Fruit fly (Drosophila melanogaster) whole organism, embryonic: ENCODE measurements around the gene roq.

Source experiments
- Asciz ChIP-seq: fragments of 200-800 bp; sonication (Bioruptor generic); optimal IDR thresholded peaks from 2 replicates; lab custom pipeline; 2017; ENCODE audit warnings: missing biosample characterization, mild to moderate bottlenecking, missing genetic modification characterization, missing genetic modification reagents
- Blimp-1 ChIP-seq: fragments of 200-800 bp; sonication (Bioruptor generic); optimal IDR thresholded peaks from 3 replicates; lab custom pipeline; 2018; ENCODE audit warnings: missing biosample characterization, missing genetic modification characterization, mild to moderate bottlenecking, moderate library complexity, missing genetic modification reagents
- CG10431 ChIP-seq: fragments of 200-800 bp; sonication (Bioruptor generic); optimal IDR thresholded peaks from 3 replicates; lab custom pipeline; 2018; ENCODE audit warnings: missing biosample characterization, mild to moderate bottlenecking, missing genetic modification characterization
- CG11398 ChIP-seq: fragments of 200-800 bp; sonication (Bioruptor generic); optimal IDR thresholded peaks from 2 replicates; lab custom pipeline; 2016; ENCODE audit warnings: missing biosample characterization, missing genetic modification characterization
- CG12391 ChIP-seq: fragments of 200-800 bp; sonication (Bioruptor generic); optimal IDR thresholded peaks from 3 replicates; lab custom pipeline; 2018; ENCODE audit warnings: missing biosample characterization, mild to moderate bottlenecking, missing genetic modification characterization, moderate library complexity
- CG14710 ChIP-seq: fragments of 200-800 bp; sonication (Bioruptor generic); optimal IDR thresholded peaks from 3 replicates; lab custom pipeline; 2019; ENCODE audit warnings: missing biosample characterization, mild to moderate bottlenecking, missing genetic modification characterization, moderate library complexity
- CG14860 ChIP-seq: fragments of 200-800 bp; sonication (Bioruptor generic); IDR thresholded peaks from 3 replicates; pipeline ENCODE4 v1.3.6; 2022; ENCODE audit warnings: missing biosample characterization, missing genetic modification characterization; ENCODE audit not compliant: partially characterized antibody
- CG15269 ChIP-seq: fragments of 200-800 bp; sonication (Bioruptor generic); optimal IDR thresholded peaks from 2 replicates; lab custom pipeline; 2018; ENCODE audit warnings: missing biosample characterization, mild to moderate bottlenecking, missing genetic modification characterization, moderate library complexity
- CG15479 ChIP-seq: fragments of 200-800 bp; sonication (Bioruptor generic); optimal IDR thresholded peaks from 3 replicates; lab custom pipeline; 2019; ENCODE audit warnings: missing biosample characterization, mild to moderate bottlenecking, missing genetic modification characterization, moderate library complexity
- CG1603 ChIP-seq: fragments of 200-800 bp; sonication (Bioruptor generic); optimal IDR thresholded peaks from 2 replicates; lab custom pipeline; 2019; ENCODE audit warnings: missing biosample characterization, mild to moderate bottlenecking, missing genetic modification characterization, moderate library complexity
- CG17328 ChIP-seq: fragments of 200-800 bp; sonication (Bioruptor generic); IDR thresholded peaks from 2 replicates; pipeline ENCODE4 v1.3.6; 2022; ENCODE audit warnings: missing biosample characterization, missing genetic modification characterization
- CG17829 ChIP-seq: fragments of 200-800 bp; optimal IDR thresholded peaks from 2 replicates; lab custom pipeline; 2019; ENCODE audit warnings: missing biosample characterization, mild to moderate bottlenecking, missing genetic modification characterization, moderate library complexity
- CG2202 ChIP-seq: fragments of 200-800 bp; sonication (Bioruptor generic); optimal IDR thresholded peaks from 2 replicates; lab custom pipeline; 2018; ENCODE audit warnings: missing biosample characterization, mild to moderate bottlenecking, missing genetic modification characterization
- CG32772 ChIP-seq: fragments of 200-800 bp; sonication (Bioruptor generic); IDR thresholded peaks from 2 replicates; pipeline ENCODE4 v1.3.6; 2022; ENCODE audit warnings: missing biosample characterization, missing genetic modification characterization
- CG34376 ChIP-seq: fragments of 200-800 bp; sonication (Bioruptor generic); optimal IDR thresholded peaks from 2 replicates; lab custom pipeline; 2018; ENCODE audit warnings: missing biosample characterization, mild to moderate bottlenecking, missing genetic modification characterization
- CG4707 ChIP-seq: fragments of 200-800 bp; sonication (Bioruptor generic); optimal IDR thresholded peaks from 2 replicates; lab custom pipeline; 2018; ENCODE audit warnings: missing biosample characterization, mild to moderate bottlenecking, missing genetic modification characterization, moderate library complexity
- CG4730 ChIP-seq: fragments of 200-800 bp; sonication (Bioruptor generic); IDR thresholded peaks from 2 replicates; pipeline ENCODE4 v1.3.6; 2022; ENCODE audit warnings: missing biosample characterization, missing genetic modification characterization
- CG7839 ChIP-seq: fragments of 200-800 bp; sonication (Bioruptor generic); optimal IDR thresholded peaks from 3 replicates; lab custom pipeline; 2018; ENCODE audit warnings: missing biosample characterization, mild to moderate bottlenecking, missing genetic modification characterization, moderate library complexity
- CG9215 ChIP-seq: fragments of 200-800 bp; sonication (Bioruptor generic); IDR thresholded peaks from 2 replicates; pipeline ENCODE4 v1.3.6; 2022; ENCODE audit warnings: missing biosample characterization, missing genetic modification characterization
- CG9727 ChIP-seq: fragments of 200-800 bp; sonication (Bioruptor generic); optimal IDR thresholded peaks from 3 replicates; lab custom pipeline; 2017; ENCODE audit warnings: missing biosample characterization, mild to moderate bottlenecking, missing genetic modification characterization
- Deaf1 ChIP-seq: fragments of 200-800 bp; optimal IDR thresholded peaks from 3 replicates; lab custom pipeline; 2019; ENCODE audit warnings: missing biosample characterization, mild to moderate bottlenecking, missing genetic modification characterization, moderate library complexity
- Doc3 ChIP-seq: fragments of 200-800 bp; sonication (Bioruptor generic); IDR thresholded peaks from 3 replicates; pipeline ENCODE4 v1.3.6; 2022; ENCODE audit warnings: missing biosample characterization, missing genetic modification characterization; ENCODE audit not compliant: partially characterized antibody
- Fer3 ChIP-seq: fragments of 200-800 bp; sonication (Bioruptor generic); optimal IDR thresholded peaks from 2 replicates; lab custom pipeline; 2018; ENCODE audit warnings: missing biosample characterization, mild to moderate bottlenecking, missing genetic modification characterization, moderate library complexity
- MBD-R2 ChIP-seq: fragments of 200-800 bp; sonication (Bioruptor generic); IDR thresholded peaks from 2 replicates; pipeline ENCODE4 v1.3.6; 2022; ENCODE audit warnings: missing biosample characterization, missing genetic modification characterization
- Med ChIP-seq: fragments of 200-800 bp; sonication (Bioruptor generic); peaks from one replicate; lab custom pipeline; 2016; ENCODE audit warnings: missing biosample characterization, missing genetic modification characterization, mild to moderate bottlenecking, inconsistent platforms, moderate library complexity
- Opbp ChIP-seq: fragments of 200-800 bp; sonication (Bioruptor generic); IDR thresholded peaks from 3 replicates; pipeline ENCODE4 v1.3.6; 2022; ENCODE audit warnings: missing biosample characterization, missing genetic modification characterization; ENCODE audit not compliant: partially characterized antibody
- chif ChIP-seq, 2 experiments: fragments of 200-800 bp; sonication (Bioruptor generic); optimal IDR thresholded peaks; 3 replicates each; lab custom pipeline; 2016; ENCODE audit warnings: missing biosample characterization in 2 of 2, missing genetic modification characterization in 2 of 2
- croc ChIP-seq: fragments of 200-800 bp; sonication (Bioruptor generic); conservative IDR thresholded peaks from 3 replicates; pipeline ENCODE4 v1.3.6; 2022; ENCODE audit warnings: missing biosample characterization, missing genetic modification characterization
- esg ChIP-seq: fragments of 200-800 bp; sonication (Bioruptor generic); conservative IDR thresholded peaks from 2 replicates; pipeline ENCODE4 v1.3.6; 2022; ENCODE audit warnings: missing biosample characterization, missing genetic modification characterization
- fd3F ChIP-seq: fragments of 200-800 bp; sonication (Bioruptor generic); optimal IDR thresholded peaks from 2 replicates; lab custom pipeline; 2018; ENCODE audit warnings: missing biosample characterization, mild to moderate bottlenecking, missing genetic modification characterization, moderate library complexity
- gfzf ChIP-seq: fragments of 200-800 bp; sonication (Bioruptor generic); optimal IDR thresholded peaks from 2 replicates; lab custom pipeline; 2016; ENCODE audit warnings: missing biosample characterization, mild to moderate bottlenecking, missing genetic modification characterization, moderate library complexity
- hkb ChIP-seq, 2 experiments: fragments of 200-800 bp in 1 of 2; fragments of >200 bp in 1 of 2; sonication (Bioruptor generic) in 1 of 2; IDR thresholded peaks in 1 of 2; optimal IDR thresholded peaks in 1 of 2; 2 replicates each; pipeline versions ENCODE4 v1.3.6 to Lab custom; 2017 to 2022; ENCODE audit warnings: missing biosample characterization in 1 of 2, missing genetic modification characterization in 1 of 2
- kah ChIP-seq: fragments of 200-800 bp; sonication (Bioruptor generic); optimal IDR thresholded peaks from 2 replicates; lab custom pipeline; 2018; ENCODE audit warnings: missing biosample characterization, mild to moderate bottlenecking, missing genetic modification characterization
- kni ChIP-seq: fragments of 200-800 bp; sonication (Bioruptor generic); optimal IDR thresholded peaks from 3 replicates; lab custom pipeline; 2017; ENCODE audit warnings: mild to moderate bottlenecking, missing biosample characterization, missing genetic modification reagents, missing genetic modification characterization
- mld ChIP-seq: fragments of 200-800 bp; sonication (Bioruptor generic); IDR thresholded peaks from 3 replicates; pipeline ENCODE4 v1.3.6; 2022; ENCODE audit warnings: missing biosample characterization, missing genetic modification characterization; ENCODE audit not compliant: partially characterized antibody
- nau ChIP-seq: fragments of 200-800 bp; sonication (Bioruptor generic); optimal IDR thresholded peaks from 3 replicates; lab custom pipeline; 2017; ENCODE audit warnings: missing biosample characterization, mild to moderate bottlenecking, missing genetic modification characterization, missing genetic modification reagents
- odd ChIP-seq: fragments of 200-800 bp; sonication (Bioruptor generic); optimal IDR thresholded peaks from 2 replicates; lab custom pipeline; 2017; ENCODE audit warnings: missing biosample characterization, mild to moderate bottlenecking, missing genetic modification characterization
- pan ChIP-seq, 4 experiments: fragments of >200 bp in 3 of 4; fragments of 200-800 bp in 1 of 4; sonication (Bioruptor generic) in 1 of 4; optimal IDR thresholded peaks in 3 of 4; IDR thresholded peaks in 1 of 4; 2 replicates each; pipeline versions ENCODE4 v1.3.6 to Lab custom; 2017 to 2022; ENCODE audit warnings: missing biosample characterization in 2 of 4, missing genetic modification characterization in 2 of 4, mixed read lengths in 1 of 4
- pzg ChIP-seq: fragments of 200-800 bp; sonication (Bioruptor generic); optimal IDR thresholded peaks from 3 replicates; lab custom pipeline; 2018; ENCODE audit warnings: missing biosample characterization, mild to moderate bottlenecking, missing genetic modification characterization, moderate library complexity
- sens ChIP-seq: fragments of 200-800 bp; sonication (Bioruptor generic); peaks from one replicate; lab custom pipeline; 2016; ENCODE audit warnings: missing biosample characterization, missing genetic modification characterization
- sens-2 ChIP-seq: fragments of 200-800 bp; sonication (Bioruptor generic); IDR thresholded peaks from 2 replicates; pipeline ENCODE4 v1.3.6; 2022; ENCODE audit warnings: missing biosample characterization, missing genetic modification characterization
- sim ChIP-seq: fragments of 200-800 bp; sonication (Bioruptor generic); IDR thresholded peaks from 2 replicates; pipeline ENCODE4 v1.3.6; 2022; ENCODE audit warnings: missing biosample characterization, missing genetic modification characterization
- sna ChIP-seq: fragments of 200-800 bp; sonication (Bioruptor generic); IDR thresholded peaks from 2 replicates; pipeline ENCODE4 v1.3.6; 2022; ENCODE audit warnings: missing biosample characterization, missing genetic modification characterization; ENCODE audit not compliant: partially characterized antibody
- sqz ChIP-seq: fragments of 200-800 bp; sonication (Bioruptor generic); optimal IDR thresholded peaks from 3 replicates; lab custom pipeline; 2018; ENCODE audit warnings: missing biosample characterization, mild to moderate bottlenecking, missing genetic modification characterization
- tgo ChIP-seq: fragments of 200-800 bp; sonication (Bioruptor generic); IDR thresholded peaks from 3 replicates; pipeline ENCODE4 v1.3.6; 2022; ENCODE audit warnings: missing biosample characterization, missing genetic modification characterization
- toy ChIP-seq: fragments of 200-800 bp; sonication (Bioruptor generic); IDR thresholded peaks from 2 replicates; pipeline ENCODE4 v1.3.6; 2022; ENCODE audit warnings: missing biosample characterization, missing genetic modification characterization
- zen2 ChIP-seq: fragments of 200-800 bp; sonication (Bioruptor generic); IDR thresholded peaks from 3 replicates; pipeline ENCODE4 v1.3.6; 2022; ENCODE audit warnings: missing biosample characterization, missing genetic modification characterization; ENCODE audit not compliant: partially characterized antibody
- zf30C ChIP-seq: fragments of 200-800 bp; sonication (Bioruptor generic); optimal IDR thresholded peaks from 3 replicates; lab custom pipeline; 2018; ENCODE audit warnings: missing biosample characterization, mild to moderate bottlenecking, missing genetic modification characterization

Gene roq

dm6 chr3L:16411566-16411965 is 33.2 kb upstream of the roq start, which contains the start of gene fax (continued):
- TF ChIP-seq CG34376 (GFP tag; lab: Kevin White, UChicago) (peak; percentile 45), Asciz (GFP tag; lab: Kevin White, UChicago) (peak; percentile 17), croc (GFP tag; lab: Robert Waterston, UW) (no peak), CG11398 (GFP tag; lab: Kevin White, UChicago) (no peak), CG15269 (tag; lab: Kevin White, UChicago) (peak; percentile 18), CG17328 (GFP tag; lab: Robert Waterston, UW) (peak; percentile 35; the same call in 1 of the 2 replicates), CG14860 (GFP tag; lab: Robert Waterston, UW) (no peak), Med (peak; percentile 92), CG4707 (peak; percentile 40), CG14710 (tag; lab: Kevin White, UChicago) (peak; percentile 87), CG4730 (no peak), sna (GFP tag; lab: Robert Waterston, UW) (0 out of 2 replicates have a peak, but pooled peaks have one; percentile 46), sens-2 (GFP tag; lab: Robert Waterston, UW) (no peak), esg (GFP tag; lab: Robert Waterston, UW) (no peak), sim (0 out of 2 replicates have a peak, but pooled peaks have one; percentile 30), pan (optimal IDR thresholded peaks at IDR 0.05; lab: Kevin White, UChicago) (no peak), pan (GFP tag; optimal IDR thresholded peaks at IDR 0.05 in 1 of 2, IDR thresholded peaks at IDR 0.05 in 1 of 2) (no peak), gfzf (GFP tag; lab: Kevin White, UChicago) (peak; percentile 94), sqz (GFP tag; lab: Kevin White, UChicago) (peak; percentile 43), CG9727 (GFP tag; lab: Kevin White, UChicago) (peak; percentile 15), nau (GFP tag; lab: Kevin White, UChicago) (peak; percentile 44), CG2202 (tag; lab: Kevin White, UChicago) (peak; percentile 48), CG9215 (no peak), Fer3 (tag; lab: Kevin White, UChicago) (no peak), mld (GFP tag; lab: Robert Waterston, UW) (no peak), sens (GFP tag; lab: Kevin White, UChicago) (peak; percentile 91), tgo (no peak), CG12391 (tag; lab: Kevin White, UChicago) (peak; percentile 47), chif (GFP tag; optimal IDR thresholded peaks at IDR 0.05; lab: Kevin White, UChicago) (peak in 1 of 2 experiments; percentile 5), CG10431 (GFP tag; lab: Kevin White, UChicago) (peak; percentile 41), MBD-R2 (GFP tag; lab: Robert Waterston, UW) (peak; percentile 45; the same call in 1 of the 2 replicates), CG32772 (GFP tag; lab: Robert Waterston, UW) (no peak), CG7839 (tag; lab: Kevin White, UChicago) (no peak), pzg (GFP tag; lab: Kevin White, UChicago) (peak; percentile 75), Deaf1 (tag; lab: Kevin White, UChicago) (peak; percentile 97), zen2 (GFP tag; lab: Robert Waterston, UW) (no peak), CG1603 (tag; lab: Kevin White, UChicago) (peak; percentile 66), CG17829 (peak; percentile 81), toy (GFP tag; lab: Robert Waterston, UW) (no peak), kah (GFP tag; lab: Kevin White, UChicago) (peak; percentile 10), CG15479 (GFP tag; lab: Kevin White, UChicago) (peak; percentile 77), odd (GFP tag; lab: Kevin White, UChicago) (peak; percentile 23), fd3F (GFP tag; lab: Kevin White, UChicago) (no peak), zf30C (GFP tag; lab: Kevin White, UChicago) (peak; percentile 67), Doc3 (no peak), kni (GFP tag; lab: Kevin White, UChicago) (peak; percentile 63), Blimp-1 (GFP tag; lab: Kevin White, UChicago) (peak; percentile 33), hkb (optimal IDR thresholded peaks at IDR 0.05; lab: Kevin White, UChicago) (no peak), hkb (GFP tag; IDR thresholded peaks at IDR 0.05; lab: Robert Waterston, UW) (peak; percentile 44; the same call in 1 of the 2 replicates), Opbp (GFP tag; lab: Robert Waterston, UW) (peak; percentile 71)
